Worm (Caenorhabditis elegans) whole organism, L4 larva: Measurements from ENCODE around the gene zhit-2.

Source experiments
- D1046.2 ChIP-seq: fragments of 200-800 bp; sonication (Bioruptor generic); IDR thresholded peaks from 2 replicates; pipeline ENCODE4 v1.3.6; 2022; ENCODE audit warnings: missing genetic modification characterization, missing compliant biosample characterization
- F10B5.3 ChIP-seq: sonication (generic microtip); optimal IDR thresholded peaks from 2 replicates; lab custom pipeline; 2016; ENCODE audit warnings: mild to moderate bottlenecking, missing genetic modification characterization, missing compliant biosample characterization
- F37D6.2 ChIP-seq: sonication (generic microtip); optimal IDR thresholded peaks from 2 replicates; lab custom pipeline; 2016; ENCODE audit warnings: mild to moderate bottlenecking, missing genetic modification characterization, missing compliant biosample characterization
- F44E2.7 ChIP-seq: fragments of 200-800 bp; sonication (Bioruptor generic); IDR thresholded peaks from 2 replicates; pipeline ENCODE4 v2.1.2; 2022; ENCODE audit warnings: missing genetic modification characterization, missing compliant biosample characterization
- R02D3.7 ChIP-seq: fragments of 150-350 bp; sonication (generic microtip); optimal IDR thresholded peaks from 3 replicates; lab custom pipeline; 2014; ENCODE audit warnings: missing biosample characterization, missing genetic modification characterization
- T20F7.1 ChIP-seq: fragments of 200-800 bp; sonication (Bioruptor generic); optimal IDR thresholded peaks from 2 replicates; lab custom pipeline; 2018; ENCODE audit warnings: mild to moderate bottlenecking, missing genetic modification characterization, missing compliant biosample characterization
- T26A8.4 ChIP-seq: fragments of 200-800 bp; sonication (Bioruptor generic); IDR thresholded peaks from 2 replicates; pipeline ENCODE4 v1.3.6; 2022; ENCODE audit warnings: missing genetic modification characterization, missing compliant biosample characterization
- Y5F2A.4 ChIP-seq: fragments of 200-800 bp; sonication (Bioruptor generic); optimal IDR thresholded peaks from 2 replicates; lab custom pipeline; 2018; ENCODE audit warnings: mild to moderate bottlenecking, missing genetic modification characterization, missing compliant biosample characterization
- aha-1 ChIP-seq: fragments of 150-350 bp; peaks from one replicate; lab custom pipeline; 2014; ENCODE audit warnings: missing biosample characterization, missing genetic modification characterization
- aly-2 ChIP-seq: sonication (generic microtip); optimal IDR thresholded peaks from 2 replicates; lab custom pipeline; 2018; ENCODE audit warnings: missing biosample characterization, missing genetic modification characterization
- ceh-28 ChIP-seq: fragments of 150-350 bp; optimal IDR thresholded peaks from 2 replicates; lab custom pipeline; 2014; ENCODE audit warnings: missing biosample characterization, missing genetic modification reagents, missing genetic modification characterization
- cey-2 ChIP-seq: sonication (generic microtip); optimal IDR thresholded peaks from 3 replicates; lab custom pipeline; 2017; ENCODE audit warnings: missing genetic modification characterization, mild to moderate bottlenecking, missing compliant biosample characterization, antibody characterized with exemption, borderline replicate concordance; ENCODE audit not compliant: insufficient read depth
- ctbp-1 ChIP-seq: fragments of 200-800 bp; sonication (Bioruptor generic); IDR thresholded peaks from 2 replicates; pipeline ENCODE4 v1.3.6; 2022; ENCODE audit warnings: missing genetic modification reagents, missing genetic modification characterization, missing compliant biosample characterization
- daf-12 ChIP-seq: fragments of 150-350 bp; optimal IDR thresholded peaks from 2 replicates; lab custom pipeline; 2014; ENCODE audit warnings: missing biosample characterization, missing genetic modification reagents, missing genetic modification characterization
- daf-19 ChIP-seq: fragments of 200-800 bp; sonication (Bioruptor generic); conservative IDR thresholded peaks from 2 replicates; pipeline ENCODE4 v1.3.6; 2022; ENCODE audit warnings: missing genetic modification characterization, missing compliant biosample characterization
- dmd-8 ChIP-seq: fragments of 200-800 bp; sonication (Bioruptor generic); IDR thresholded peaks from 2 replicates; pipeline ENCODE4 v1.3.6; 2022; ENCODE audit warnings: missing genetic modification characterization, missing compliant biosample characterization
- dpl-1 ChIP-seq: fragments of 150-350 bp; optimal IDR thresholded peaks from 2 replicates; lab custom pipeline; 2014; ENCODE audit warnings: missing biosample characterization, missing genetic modification reagents, missing genetic modification characterization
- gei-8 ChIP-seq: fragments of 200-800 bp; sonication (Bioruptor generic); optimal IDR thresholded peaks from 2 replicates; lab custom pipeline; 2018; ENCODE audit warnings: mild to moderate bottlenecking, missing genetic modification characterization, missing compliant biosample characterization
- hif-1 ChIP-seq, 2 experiments: sonication (generic microtip); optimal IDR thresholded peaks; 2 replicates each; lab custom pipeline; 2016 to 2017; ENCODE audit warnings: missing compliant biosample characterization in 2 of 2, missing genetic modification characterization in 2 of 2, missing genetic modification reagents in 2 of 2, missing genotype in 2 of 2, mild to moderate bottlenecking in 1 of 2
- hlh-30 ChIP-seq: sonication (generic microtip); optimal IDR thresholded peaks from 2 replicates; lab custom pipeline; 2017; ENCODE audit warnings: antibody characterized with exemption, mild to moderate bottlenecking, missing genetic modification characterization, missing compliant biosample characterization; ENCODE audit not compliant: insufficient read depth
- hmg-1.1 ChIP-seq: fragments of 200-800 bp; sonication (Bioruptor generic); IDR thresholded peaks from 2 replicates; pipeline ENCODE4 v1.3.6; 2022; ENCODE audit warnings: missing genetic modification reagents, missing genetic modification characterization, missing compliant biosample characterization
- jun-1 ChIP-seq: fragments of 150-350 bp; optimal IDR thresholded peaks from 2 replicates; lab custom pipeline; 2014; ENCODE audit warnings: missing biosample characterization, missing genetic modification reagents, missing genetic modification characterization
- lim-7 ChIP-seq: fragments of 200-800 bp; sonication (Bioruptor generic); IDR thresholded peaks from 2 replicates; pipeline ENCODE4 v1.3.6; 2022; ENCODE audit warnings: missing genetic modification characterization, missing compliant biosample characterization
- lin-15B ChIP-seq: fragments of 150-350 bp; sonication (generic microtip); optimal IDR thresholded peaks from 3 replicates; lab custom pipeline; 2014; ENCODE audit warnings: missing biosample characterization, missing genetic modification characterization
- lir-3 ChIP-seq: sonication (generic microtip); optimal IDR thresholded peaks from 2 replicates; lab custom pipeline; 2016; ENCODE audit warnings: mild to moderate bottlenecking, missing genetic modification characterization, missing compliant biosample characterization
- madf-5 ChIP-seq, 2 experiments: fragments of 200-800 bp; sonication (Bioruptor generic); IDR thresholded peaks; 2 replicates each; pipeline ENCODE4 v1.3.6; 2022; ENCODE audit warnings: missing compliant biosample characterization in 2 of 2, missing genetic modification characterization in 2 of 2
- mdl-1 ChIP-seq, 2 experiments: fragments of 150-350 bp in 1 of 2; sonication (generic microtip) in 1 of 2; optimal IDR thresholded peaks; 2 replicates each; lab custom pipeline; 2014 to 2017; ENCODE audit warnings: missing biosample characterization in 2 of 2, missing genetic modification characterization in 2 of 2
- mdt-29 ChIP-seq: fragments of 200-800 bp; sonication (Bioruptor generic); IDR thresholded peaks from 2 replicates; pipeline ENCODE4 v1.3.6; 2022; ENCODE audit warnings: missing genetic modification reagents, missing genetic modification characterization, missing compliant biosample characterization
- mxl-2 ChIP-seq: fragments of 200-800 bp; sonication (Bioruptor generic); conservative IDR thresholded peaks from 2 replicates; pipeline ENCODE4 v1.3.6; 2022; ENCODE audit warnings: missing genetic modification reagents, missing genetic modification characterization, missing compliant biosample characterization
- nhr-11 ChIP-seq: fragments of 150-350 bp; optimal IDR thresholded peaks from 2 replicates; lab custom pipeline; 2014; ENCODE audit warnings: missing biosample characterization, missing genetic modification characterization
- nhr-237 ChIP-seq: sonication (generic microtip); optimal IDR thresholded peaks from 2 replicates; lab custom pipeline; 2017; ENCODE audit warnings: missing biosample characterization, missing genetic modification characterization
- nhr-41 ChIP-seq: fragments of 200-800 bp; sonication (Bioruptor generic); IDR thresholded peaks from 2 replicates; pipeline ENCODE4 v1.3.6; 2022; ENCODE audit warnings: missing genetic modification reagents, missing genetic modification characterization, missing compliant biosample characterization
- nhr-77 ChIP-seq: fragments of 150-350 bp; optimal IDR thresholded peaks from 2 replicates; lab custom pipeline; 2014; ENCODE audit warnings: missing biosample characterization, missing genetic modification characterization
- pha-4 ChIP-seq, 2 experiments: fragments of 150-350 bp in 1 of 2; fragments of 200-800 bp in 1 of 2; sonication (Bioruptor generic) in 1 of 2; IDR thresholded peaks in 1 of 2; optimal IDR thresholded peaks in 1 of 2; 2 replicates each; pipeline versions ENCODE4 v1.3.6 to Lab custom; 2014 to 2022; ENCODE audit warnings: missing genetic modification characterization in 2 of 2, missing genetic modification reagents in 2 of 2, missing biosample characterization in 1 of 2, missing compliant biosample characterization in 1 of 2
- php-3 ChIP-seq: fragments of 200-800 bp; sonication (Bioruptor generic); IDR thresholded peaks from 2 replicates; pipeline ENCODE4 v1.3.6; 2022; ENCODE audit warnings: missing genetic modification reagents, missing genetic modification characterization, missing compliant biosample characterization
- snpc-1.2 ChIP-seq: fragments of 200-800 bp; sonication (Bioruptor generic); IDR thresholded peaks from 2 replicates; pipeline ENCODE4 v1.3.6; 2022; ENCODE audit warnings: missing genetic modification reagents, missing genetic modification characterization, missing compliant biosample characterization
- spr-3 ChIP-seq: fragments of 200-800 bp; sonication (Bioruptor generic); optimal IDR thresholded peaks from 2 replicates; lab custom pipeline; 2018; ENCODE audit warnings: mild to moderate bottlenecking, missing genetic modification characterization, missing compliant biosample characterization
- tag-97 ChIP-seq: fragments of 200-800 bp; sonication (Bioruptor generic); IDR thresholded peaks from 2 replicates; pipeline ENCODE4 v1.3.6; 2022; ENCODE audit warnings: missing genetic modification characterization, missing compliant biosample characterization
- unc-62 ChIP-seq, 3 experiments: fragments of 150-350 bp in 1 of 3; sonication (generic microtip); optimal IDR thresholded peaks in 2 of 3; peaks in 1 of 3; 1 replicate in 1 of 3; 2 replicates in 2 of 3; lab custom pipeline; 2014 to 2017; ENCODE audit warnings: missing biosample characterization in 3 of 3, missing genetic modification characterization in 3 of 3, missing genetic modification reagents in 3 of 3, missing genotype in 1 of 3
- vab-7 ChIP-seq: fragments of 200-800 bp; sonication (Bioruptor generic); IDR thresholded peaks from 2 replicates; pipeline ENCODE4 v1.3.6; 2022; ENCODE audit warnings: missing genetic modification reagents, missing genetic modification characterization, missing compliant biosample characterization
- zfp-3 ChIP-seq: fragments of 200-800 bp; sonication (Bioruptor generic); conservative IDR thresholded peaks from 2 replicates; pipeline ENCODE4 v1.3.6; 2022; ENCODE audit warnings: missing genetic modification reagents, missing genetic modification characterization, missing compliant biosample characterization
- zip-11 ChIP-seq: fragments of 200-800 bp; sonication (Bioruptor generic); IDR thresholded peaks from 2 replicates; pipeline ENCODE4 v1.3.6; 2022; ENCODE audit warnings: missing genetic modification characterization, missing compliant biosample characterization
- zip-2 ChIP-seq: fragments of 150-350 bp; optimal IDR thresholded peaks from 2 replicates; lab custom pipeline; 2014; ENCODE audit warnings: missing biosample characterization, missing genetic modification characterization
- ztf-11 ChIP-seq: fragments of 150-350 bp; optimal IDR thresholded peaks from 2 replicates; lab custom pipeline; 2014; ENCODE audit warnings: missing biosample characterization, missing genetic modification characterization

The zhit-2 gene

DNA sequence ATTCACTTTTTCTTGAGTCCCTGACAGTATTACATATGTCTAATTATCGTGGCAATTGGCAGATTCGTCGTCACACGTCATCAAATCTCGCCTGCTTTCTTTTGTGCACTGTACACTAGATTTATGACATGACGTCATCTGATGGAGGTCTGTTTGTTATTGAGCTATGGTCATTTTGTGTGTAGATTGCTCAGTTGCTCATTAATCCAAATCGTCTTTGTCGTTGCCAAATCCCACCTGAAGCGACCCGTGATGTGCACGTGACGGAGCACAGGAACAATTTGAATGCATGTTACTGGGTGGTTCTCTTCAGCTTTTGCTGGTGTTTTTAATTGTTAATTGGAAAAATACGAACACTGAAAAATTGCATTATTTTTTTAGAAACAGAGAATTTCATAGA lies 28.7 kb upstream of the zhit-2 start:
- TF ChIP-seq zfp-3: 0 out of 2 replicates have a peak, but pooled peaks have one; percentile 31
- no peak for TF ChIP-seq lim-7 (GFP tag; lab: Robert Waterston, UW)

ce11 chrIII:4271059-4271458 lies 26.9 kb upstream of the zhit-2 start:
- TF ChIP-seq zip-11 (GFP tag; lab: Robert Waterston, UW) (no peak), spr-3 (no peak), unc-62 (GFP tag; optimal IDR thresholded peaks at IDR 0.05 in 1 of 2; lab: Kevin White, UChicago) (peak in 1 of 2 experiments; percentile 92), unc-62 (tag; optimal IDR thresholded peaks at IDR 0.05; lab: Kevin White, UChicago) (no peak)
- TF ChIP-seq, all 104 proteins: peak for 1

- TF ChIP-seq unc-62 (GFP tag; optimal IDR thresholded peaks at IDR 0.05 in 1 of 2; lab: Kevin White, UChicago): peak in 1 of 2 experiments; percentile 73
- TF ChIP-seq unc-62 (tag; optimal IDR thresholded peaks at IDR 0.05; lab: Kevin White, UChicago): no peak
- TF ChIP-seq ctbp-1 (GFP tag; lab: Robert Waterston, UW): no peak
- TF ChIP-seq php-3 (GFP tag; lab: Robert Waterston, UW): no peak
- peak; percentile 85 for TF ChIP-seq aha-1 (tag; lab: Kevin White, UChicago)
- peak; percentile 47; the same call in 1 of the 2 replicates for TF ChIP-seq hmg-1.1 (GFP tag; lab: Robert Waterston, UW)
- no peak for TF ChIP-seq zip-2 (tag; lab: Kevin White, UChicago)
- TF ChIP-seq madf-5 (GFP tag; IDR thresholded peaks at IDR 0.05; lab: Robert Waterston, UW): no peak
- no peak for TF ChIP-seq snpc-1.2 (GFP tag; lab: Robert Waterston, UW)
- TF ChIP-seq nhr-77 (tag; lab: Kevin White, UChicago): peak; percentile 3
- no peak for TF ChIP-seq F10B5.3 (tag; lab: Kevin White, UChicago)
- TF ChIP-seq daf-12 (tag; lab: Kevin White, UChicago): no peak
- TF ChIP-seq mdl-1 (tag; optimal IDR thresholded peaks at IDR 0.05; lab: Kevin White, UChicago): peak in 1 of 2 experiments; percentile 20
- TF ChIP-seq pha-4 (GFP tag; IDR thresholded peaks at IDR 0.05; lab: Robert Waterston, UW): no peak
- TF ChIP-seq pha-4 (tag; optimal IDR thresholded peaks at IDR 0.05; lab: Kevin White, UChicago): no peak
- TF ChIP-seq mxl-2 (GFP tag; lab: Robert Waterston, UW): no peak
- peak; percentile 81 for TF ChIP-seq dpl-1 (GFP tag; lab: Kevin White, UChicago)
- peak; percentile 60 for TF ChIP-seq hlh-30 (tag; lab: Kevin White, UChicago)
- no peak for TF ChIP-seq D1046.2
- no peak for TF ChIP-seq R02D3.7 (tag; lab: Kevin White, UChicago)
- no peak for TF ChIP-seq ztf-11 (tag; lab: Kevin White, UChicago)
- TF ChIP-seq gei-8 (GFP tag; lab: Kevin White, UChicago): no peak
- TF ChIP-seq nhr-11: peak; percentile 20
- peak; percentile 15 for TF ChIP-seq F37D6.2 (tag; lab: Kevin White, UChicago)
- TF ChIP-seq ceh-28 (tag; lab: Kevin White, UChicago): no peak
- no peak for TF ChIP-seq Y5F2A.4
- no peak for TF ChIP-seq hif-1 (tag; optimal IDR thresholded peaks at IDR 0.05; lab: Kevin White, UChicago)
- no peak for TF ChIP-seq lim-7 (GFP tag; lab: Robert Waterston, UW)
- TF ChIP-seq lir-3 (tag; lab: Kevin White, UChicago): no peak
- no peak for TF ChIP-seq nhr-237 (tag; lab: Kevin White, UChicago)
- TF ChIP-seq zfp-3: no peak
- TF ChIP-seq daf-19 (GFP tag; lab: Robert Waterston, UW): no peak
- no peak for TF ChIP-seq aly-2 (tag; lab: Kevin White, UChicago)
- no peak for TF ChIP-seq mdt-29 (GFP tag; lab: Robert Waterston, UW)
- no peak for TF ChIP-seq cey-2
- no peak for TF ChIP-seq lin-15B (tag; lab: Kevin White, UChicago)
- TF ChIP-seq T20F7.1 (GFP tag; lab: Kevin White, UChicago): peak; percentile 64
- TF ChIP-seq F44E2.7 (GFP tag; lab: Robert Waterston, UW): no peak
- no peak for TF ChIP-seq vab-7 (GFP tag; lab: Robert Waterston, UW)
- no peak for TF ChIP-seq jun-1 (tag; lab: Kevin White, UChicago)
- no peak for TF ChIP-seq tag-97 (GFP tag; lab: Robert Waterston, UW)
- TF ChIP-seq T26A8.4 (GFP tag; lab: Robert Waterston, UW): no peak; the same call in 1 of the 2 replicates
- no peak for TF ChIP-seq dmd-8 (GFP tag; lab: Robert Waterston, UW)
- no peak for TF ChIP-seq nhr-41 (GFP tag; lab: Robert Waterston, UW)
Observed at ce11 chrIII:4269220-4269935, 25.2 kb upstream of the zhit-2 start, which contains the start of the genes sftb-1 and R10E4.1. Gene sftb-1 (minus strand): TSS chrIII:4269270. Gene R10E4.1 (plus strand): TSS chrIII:4269743.
